Worm (Caenorhabditis elegans) whole organism, midembryonic: ENCODE data around the gene T23G4.127.

Source experiments
- flt-1 ChIP-seq: fragments of 200-800 bp; sonication (Bioruptor generic); IDR thresholded peaks from 2 replicates; pipeline ENCODE4 v1.3.6; 2022; ENCODE audit warnings: missing genetic modification characterization, missing compliant biosample characterization
- ztf-23 ChIP-seq: fragments of 200-800 bp; sonication (Bioruptor generic); IDR thresholded peaks from 2 replicates; pipeline ENCODE4 v1.3.6; 2022; ENCODE audit warnings: missing genetic modification reagents, missing genetic modification characterization, missing compliant biosample characterization

- TF ChIP-seq flt-1 (GFP tag; lab: Robert Waterston, UW) (no peak), ztf-23 (GFP tag; lab: Robert Waterston, UW) (no peak)
These were observed 43.7 kb upstream of the T23G4.127 start, which contains the start of gene C47A4.3 for ce11 chrIV:13742244-13742643.
